Worm (Caenorhabditis elegans): ENCODE data around the gene C07G2.5.
A peak's percentile ranks its signal among the peaks of the same experiment; 100 is the strongest.

DNA sequence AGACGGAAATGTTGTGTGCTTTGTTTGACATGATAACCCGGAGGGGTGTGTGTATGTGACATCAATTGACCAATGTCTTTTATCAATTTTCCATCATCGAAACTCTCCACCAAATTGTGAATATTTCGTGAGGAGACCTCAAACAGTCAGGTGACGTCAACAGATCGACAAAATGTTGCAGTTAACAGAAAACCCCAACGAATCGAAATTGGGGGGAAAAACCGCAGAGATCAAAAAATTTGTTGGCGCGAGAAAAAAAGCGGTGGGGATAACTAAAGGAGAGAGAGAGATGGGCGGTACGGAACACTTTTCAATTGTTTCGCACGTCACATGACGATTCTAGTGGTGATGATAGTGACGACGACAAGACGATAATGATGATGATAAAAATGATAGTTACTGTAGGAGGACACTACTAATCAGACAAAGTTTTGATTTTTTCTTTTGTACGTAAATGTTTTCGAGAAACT, 4.3 kb downstream of the C07G2.5 start:
- TF ChIP-seq mdl-1 (tag; optimal IDR thresholded peaks at IDR 0.05) (peak; percentile 16), ztf-11 (tag; optimal IDR thresholded peaks at IDR 0.05) (no peak), unc-62 (GFP tag; optimal IDR thresholded peaks at IDR 0.05) (no peak), egl-27 (tag; optimal IDR thresholded peaks at IDR 0.05) (no peak), sea-2 (GFP tag; optimal IDR thresholded peaks at IDR 0.05) (no peak), jun-1 (tag; optimal IDR thresholded peaks at IDR 0.05) (peak; percentile 83), elt-3 (tag; optimal IDR thresholded peaks at IDR 0.05) (peak; percentile 42 to 91 (median 89)), nhr-28 (tag; optimal IDR thresholded peaks at IDR 0.05) (no peak), unc-39 (tag; optimal IDR thresholded peaks at IDR 0.05) (no peak), nhr-11 (tag; optimal IDR thresholded peaks at IDR 0.05) (no peak), nfya-1 (tag; optimal IDR thresholded peaks at IDR 0.05; ENCODE audit: insufficient read depth) (peak; percentile 37)
